Worm (Caenorhabditis elegans) whole organism, late embryonic: ENCODE data around the gene sri-24.
"Not testable (repeated sequence)": the region's sequence is repeated elsewhere in the genome, so short reads cannot be mapped to it uniquely, and the experiment has no call there.

Source experiments
- F13H6.1 ChIP-seq: sonication (generic microtip); optimal IDR thresholded peaks from 2 replicates; lab custom pipeline; 2016; ENCODE audit warnings: missing genetic modification characterization, missing compliant biosample characterization
- T23F11.4 ChIP-seq: fragments of 200-800 bp; sonication (Bioruptor generic); optimal IDR thresholded peaks from 2 replicates; lab custom pipeline; 2018; ENCODE audit warnings: mild to moderate bottlenecking, missing genetic modification characterization, missing compliant biosample characterization
- ceh-2 ChIP-seq: sonication (generic microtip); optimal IDR thresholded peaks from 2 replicates; lab custom pipeline; 2016; ENCODE audit warnings: missing genotype, missing genetic modification characterization, missing compliant biosample characterization
- ceh-34 ChIP-seq: sonication (generic microtip); optimal IDR thresholded peaks from 2 replicates; lab custom pipeline; 2016; ENCODE audit warnings: mild to moderate bottlenecking, missing genetic modification characterization, missing compliant biosample characterization
- ceh-6 ChIP-seq: fragments of 200-800 bp; sonication (Bioruptor generic); optimal IDR thresholded peaks from 2 replicates; lab custom pipeline; 2018; ENCODE audit warnings: mild to moderate bottlenecking, missing genetic modification characterization, missing compliant biosample characterization
- elt-2 ChIP-seq: sonication (generic microtip); optimal IDR thresholded peaks from 2 replicates; lab custom pipeline; 2016; ENCODE audit warnings: missing genetic modification reagents, missing genetic modification characterization, missing compliant biosample characterization
- eyg-1 ChIP-seq: sonication (generic microtip); optimal IDR thresholded peaks from 2 replicates; lab custom pipeline; 2016; ENCODE audit warnings: missing genotype, missing genetic modification characterization, missing compliant biosample characterization
- fax-1 ChIP-seq: sonication (generic microtip); optimal IDR thresholded peaks from 2 replicates; lab custom pipeline; 2016; ENCODE audit warnings: missing genotype, missing genetic modification characterization, missing compliant biosample characterization
- fkh-10 ChIP-seq: fragments of 150-350 bp; optimal IDR thresholded peaks from 2 replicates; lab custom pipeline; 2014; ENCODE audit warnings: missing biosample characterization, missing genetic modification reagents, missing genetic modification characterization
- fkh-6 ChIP-seq: sonication (generic microtip); optimal IDR thresholded peaks from 2 replicates; lab custom pipeline; 2016; ENCODE audit warnings: missing genetic modification characterization, missing compliant biosample characterization
- gmeb-2 ChIP-seq: sonication (generic microtip); optimal IDR thresholded peaks from 2 replicates; lab custom pipeline; 2016; ENCODE audit warnings: missing genetic modification characterization, inconsistent platforms, missing compliant biosample characterization
- hlh-13 ChIP-seq: fragments of 200-800 bp; sonication (Bioruptor generic); optimal IDR thresholded peaks from 2 replicates; lab custom pipeline; 2018; ENCODE audit warnings: mild to moderate bottlenecking, missing genetic modification characterization, missing compliant biosample characterization
- hlh-6 ChIP-seq: sonication (generic microtip); optimal IDR thresholded peaks from 2 replicates; lab custom pipeline; 2016; ENCODE audit warnings: missing genotype, missing genetic modification characterization, missing compliant biosample characterization
- madf-2 ChIP-seq: sonication (generic microtip); optimal IDR thresholded peaks from 2 replicates; lab custom pipeline; 2017; ENCODE audit warnings: missing genetic modification characterization, missing compliant biosample characterization
- nfya-1 ChIP-seq: sonication (generic microtip); optimal IDR thresholded peaks from 2 replicates; lab custom pipeline; 2017; ENCODE audit warnings: missing genetic modification characterization, mild to moderate bottlenecking, missing compliant biosample characterization, antibody characterized with exemption, moderate library complexity
- pag-3 ChIP-seq: sonication (generic microtip); optimal IDR thresholded peaks from 2 replicates; lab custom pipeline; 2016; ENCODE audit warnings: missing compliant biosample characterization, missing genetic modification characterization, borderline replicate concordance
- pat-9 ChIP-seq: fragments of 200-800 bp; sonication (Bioruptor generic); optimal IDR thresholded peaks from 2 replicates; lab custom pipeline; 2018; ENCODE audit warnings: mild to moderate bottlenecking, missing genetic modification characterization, moderate library complexity, missing compliant biosample characterization
- pax-1 ChIP-seq: fragments of 150-350 bp; optimal IDR thresholded peaks from 2 replicates; lab custom pipeline; 2014; ENCODE audit warnings: missing biosample characterization, missing genetic modification characterization
- pha-2 ChIP-seq: sonication (generic microtip); optimal IDR thresholded peaks from 2 replicates; lab custom pipeline; 2017; ENCODE audit warnings: mild to moderate bottlenecking, missing genetic modification characterization, missing compliant biosample characterization
- pha-4 ChIP-seq: fragments of 150-350 bp; optimal IDR thresholded peaks from 2 replicates; lab custom pipeline; 2018; ENCODE audit warnings: missing biosample characterization, missing genetic modification reagents, missing genetic modification characterization
- pqm-1 ChIP-seq: sonication (generic microtip); optimal IDR thresholded peaks from 2 replicates; lab custom pipeline; 2016; ENCODE audit warnings: missing genetic modification characterization, missing compliant biosample characterization
- pros-1 ChIP-seq: fragments of 150-350 bp; optimal IDR thresholded peaks from 2 replicates; lab custom pipeline; 2014; ENCODE audit warnings: missing biosample characterization, missing genetic modification reagents, missing genetic modification characterization
- ref-2 ChIP-seq: sonication (generic microtip); optimal IDR thresholded peaks from 2 replicates; lab custom pipeline; 2016; ENCODE audit warnings: missing genetic modification characterization, missing compliant biosample characterization
- rnt-1 ChIP-seq: sonication (generic microtip); optimal IDR thresholded peaks from 2 replicates; lab custom pipeline; 2016; ENCODE audit warnings: missing genetic modification characterization, missing compliant biosample characterization
- sdc-2 ChIP-seq: sonication (generic microtip); optimal IDR thresholded peaks from 2 replicates; lab custom pipeline; 2016; ENCODE audit warnings: missing genotype, missing genetic modification characterization, missing compliant biosample characterization
- sox-2 ChIP-seq: fragments of 200-800 bp; sonication (Bioruptor generic); IDR thresholded peaks from 2 replicates; pipeline ENCODE4 v1.3.6; 2022; ENCODE audit warnings: missing genetic modification reagents, missing genetic modification characterization, missing compliant biosample characterization
- tbx-7 ChIP-seq: sonication (generic microtip); optimal IDR thresholded peaks from 2 replicates; lab custom pipeline; 2016; ENCODE audit warnings: missing genotype, missing genetic modification characterization, missing compliant biosample characterization
- ttx-3 ChIP-seq: sonication (generic microtip); optimal IDR thresholded peaks from 2 replicates; lab custom pipeline; 2016; ENCODE audit warnings: missing genetic modification reagents, missing genetic modification characterization, missing compliant biosample characterization
- unc-3 ChIP-seq, 2 experiments: fragments of 200-800 bp in 1 of 2; sonication (Bioruptor generic) in 1 of 2; sonication (generic microtip) in 1 of 2; conservative IDR thresholded peaks in 1 of 2; optimal IDR thresholded peaks in 1 of 2; 2 replicates each; pipeline versions ENCODE4 v1.3.6 to Lab custom; 2016 to 2022; ENCODE audit warnings: missing compliant biosample characterization in 2 of 2, missing genetic modification characterization in 2 of 2, missing genetic modification reagents in 1 of 2
- unc-86 ChIP-seq: sonication (generic microtip); optimal IDR thresholded peaks from 2 replicates; lab custom pipeline; 2016; ENCODE audit warnings: missing genetic modification characterization, missing compliant biosample characterization
- ztf-16 ChIP-seq: sonication (generic microtip); optimal IDR thresholded peaks from 2 replicates; lab custom pipeline; 2017; ENCODE audit warnings: missing genetic modification characterization, missing compliant biosample characterization

The sri-24 gene

ce11 chrV:15256669-15257068, 44.7 kb downstream of the sri-24 start, which contains the start of gene srsx-39:
srsx-39 (minus strand) TSS chrV:15256769.
- not testable (repeated sequence) for TF ChIP-seq pros-1; ceh-6; pha-4 (tag; lab: Kevin White, UChicago)

ce11 chrV:15259049-15259448, 47.1 kb downstream of the sri-24 start, which contains the start of gene srsx-37:
srsx-37 (minus strand) TSS chrV:15259149.
- TF ChIP-seq F13H6.1 (tag; lab: Kevin White, UChicago) (no peak), fax-1 (tag; lab: Kevin White, UChicago) (no peak), unc-86 (tag; lab: Kevin White, UChicago) (no peak), nfya-1 (no peak), hlh-6 (tag; lab: Kevin White, UChicago) (no peak), pros-1 (no peak), pax-1 (no peak), ceh-34 (no peak), ceh-2 (tag; lab: Kevin White, UChicago) (no peak), T23F11.4 (GFP tag; lab: Kevin White, UChicago) (no peak), sox-2 (GFP tag; lab: Robert Waterston, UW) (no peak), elt-2 (tag; lab: Kevin White, UChicago) (no peak), fkh-10 (GFP tag; lab: Kevin White, UChicago) (no peak)

DNA sequence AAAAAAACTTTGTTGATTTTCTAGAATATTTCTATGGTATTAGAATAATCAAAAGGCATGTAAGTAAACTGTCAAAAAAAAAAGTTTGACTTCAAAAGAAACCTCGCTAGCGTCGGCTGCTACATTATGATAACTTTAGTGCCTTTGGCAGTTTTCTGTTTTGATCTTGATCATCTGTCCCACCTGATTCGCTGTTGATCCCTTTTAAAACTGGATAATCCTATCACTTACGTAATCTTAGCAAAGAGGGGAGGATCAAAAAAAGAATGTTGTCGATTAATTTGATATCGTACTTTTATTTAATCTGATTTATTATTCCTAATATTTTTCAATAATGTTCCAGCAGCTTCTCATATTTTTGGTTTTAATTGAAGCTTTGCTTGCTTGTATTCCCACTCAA, 47.9 kb downstream of the sri-24 start, which contains the start of gene M01B2.8:
TSS of gene M01B2.8 (plus strand) at position 301 of the 400 bp plus-strand sequence.
- TF ChIP-seq pat-9 (tag; lab: Kevin White, UChicago) (no peak), F13H6.1 (tag; lab: Kevin White, UChicago) (no peak), rnt-1 (no peak), ttx-3 (tag; lab: Kevin White, UChicago) (no peak), ref-2 (tag; lab: Kevin White, UChicago) (no peak), ceh-6 (no peak), tbx-7 (tag; lab: Kevin White, UChicago) (no peak), ztf-16 (tag; lab: Kevin White, UChicago) (no peak), fkh-10 (GFP tag; lab: Kevin White, UChicago) (no peak), gmeb-2 (no peak), pag-3 (tag; lab: Kevin White, UChicago) (no peak), madf-2 (tag; lab: Kevin White, UChicago) (no peak), unc-3 (GFP tag; conservative IDR thresholded peaks at IDR 0.05; lab: Robert Waterston, UW) (no peak), unc-3 (tag; optimal IDR thresholded peaks at IDR 0.05; lab: Kevin White, UChicago) (no peak), pqm-1 (tag; lab: Kevin White, UChicago) (no peak), sdc-2 (no peak), pha-4 (tag; lab: Kevin White, UChicago) (no peak), fkh-6 (no peak), hlh-13 (GFP tag; lab: Kevin White, UChicago) (no peak)

- TF ChIP-seq pha-2 (tag; lab: Kevin White, UChicago); eyg-1; sdc-2: not testable (repeated sequence)
Observed at ce11 chrV:15262336-15262735, 50.4 kb downstream of the sri-24 start, which contains the start of gene M01B2.10. M01B2.10 (minus strand) TSS chrV:15262436.
